Worm (Caenorhabditis elegans) whole organism, L1 larva: ENCODE results near the gene sip-1.

Source experiments
- C34B4.2 ChIP-seq: sonication (generic microtip); optimal IDR thresholded peaks from 2 replicates; lab custom pipeline; 2017; ENCODE audit warnings: mild to moderate bottlenecking, missing genetic modification characterization, missing compliant biosample characterization
- aly-2 ChIP-seq: fragments of 150-350 bp; optimal IDR thresholded peaks from 2 replicates; lab custom pipeline; 2014; ENCODE audit warnings: missing biosample characterization, missing genetic modification characterization
- ama-1 ChIP-seq: fragments of 150-350 bp; optimal IDR thresholded peaks from 2 replicates; lab custom pipeline; 2014
- blmp-1 ChIP-seq: fragments of 150-350 bp; optimal IDR thresholded peaks from 2 replicates; lab custom pipeline; 2014; ENCODE audit warnings: missing biosample characterization, missing genetic modification characterization
- ceh-63 ChIP-seq: fragments of 200-800 bp; sonication (Bioruptor generic); optimal IDR thresholded peaks from 2 replicates; lab custom pipeline; 2018; ENCODE audit warnings: mild to moderate bottlenecking, missing genetic modification characterization, missing compliant biosample characterization
- ceh-88 ChIP-seq: fragments of 200-800 bp; sonication (Bioruptor generic); IDR thresholded peaks from 2 replicates; pipeline ENCODE4 v1.3.6; 2022; ENCODE audit warnings: missing genetic modification characterization, missing compliant biosample characterization
- ceh-90 ChIP-seq: sonication (generic microtip); optimal IDR thresholded peaks from 2 replicates; lab custom pipeline; 2016; ENCODE audit warnings: missing genetic modification characterization, missing compliant biosample characterization
- dpl-1 ChIP-seq, 3 experiments: fragments of 150-350 bp in 2 of 3; sonication (generic microtip) in 1 of 3; optimal IDR thresholded peaks; 2 replicates each; lab custom pipeline; 2014 to 2017; ENCODE audit warnings: missing biosample characterization in 3 of 3, missing genetic modification characterization in 3 of 3, missing genetic modification reagents in 3 of 3
- dsc-1 ChIP-seq: sonication (generic microtip); optimal IDR thresholded peaks from 2 replicates; lab custom pipeline; 2016; ENCODE audit warnings: mild to moderate bottlenecking, missing genetic modification characterization, missing compliant biosample characterization
- efl-1 ChIP-seq, 4 experiments: fragments of 150-350 bp; optimal IDR thresholded peaks in 3 of 4; peaks in 1 of 4; 1 replicate in 1 of 4; 2 replicates in 3 of 4; lab custom pipeline; 2014; ENCODE audit warnings: missing biosample characterization in 2 of 4, missing genetic modification characterization in 2 of 4, missing genetic modification reagents in 2 of 4
- efl-3 ChIP-seq: fragments of 200-800 bp; sonication (Bioruptor generic); optimal IDR thresholded peaks from 2 replicates; lab custom pipeline; 2018; ENCODE audit warnings: mild to moderate bottlenecking, missing genetic modification characterization, missing compliant biosample characterization
- elt-2 ChIP-seq: sonication (generic microtip); optimal IDR thresholded peaks from 2 replicates; lab custom pipeline; 2016; ENCODE audit warnings: missing genetic modification characterization, mild to moderate bottlenecking, inconsistent platforms, missing compliant biosample characterization, missing genetic modification reagents
- elt-3 ChIP-seq, 6 experiments: fragments of 150-350 bp in 1 of 6; sonication (generic microtip); optimal IDR thresholded peaks; 2 replicates each; lab custom pipeline; 2017 to 2018; ENCODE audit warnings: missing biosample characterization in 6 of 6, missing genetic modification characterization in 6 of 6, inconsistent platforms in 1 of 6
- fkh-10 ChIP-seq: sonication (generic microtip); optimal IDR thresholded peaks from 2 replicates; lab custom pipeline; 2017; ENCODE audit warnings: missing biosample characterization, missing genetic modification reagents, missing genetic modification characterization
- fos-1 ChIP-seq: fragments of 150-350 bp; optimal IDR thresholded peaks from 2 replicates; lab custom pipeline; 2014; ENCODE audit warnings: missing biosample characterization, missing genetic modification characterization
- hpl-2 ChIP-seq: fragments of 150-350 bp; optimal IDR thresholded peaks from 2 replicates; lab custom pipeline; 2014; ENCODE audit warnings: missing biosample characterization, missing genetic modification reagents, missing genetic modification characterization
- isw-1 ChIP-seq: fragments of 200-800 bp; sonication (Bioruptor generic); IDR thresholded peaks from 2 replicates; pipeline ENCODE4 v1.3.6; 2022; ENCODE audit warnings: missing genetic modification characterization, missing compliant biosample characterization
- lin-14 ChIP-seq: fragments of 200-800 bp; sonication (Bioruptor generic); optimal IDR thresholded peaks from 2 replicates; lab custom pipeline; 2018; ENCODE audit warnings: mild to moderate bottlenecking, missing genetic modification characterization, moderate library complexity, missing compliant biosample characterization
- lin-35 ChIP-seq, 2 experiments: fragments of 150-350 bp; optimal IDR thresholded peaks; 2 replicates each; lab custom pipeline; 2014; ENCODE audit warnings: missing biosample characterization in 2 of 2, missing genetic modification characterization in 2 of 2, missing genetic modification reagents in 2 of 2
- lir-3 ChIP-seq: sonication (generic microtip); optimal IDR thresholded peaks from 2 replicates; lab custom pipeline; 2016; ENCODE audit warnings: mild to moderate bottlenecking, missing genetic modification characterization, moderate library complexity, missing compliant biosample characterization; ENCODE audit not compliant: poor library complexity
- mdl-1 ChIP-seq, 2 experiments: fragments of 150-350 bp; optimal IDR thresholded peaks; 2 replicates each; lab custom pipeline; 2014 to 2017; ENCODE audit warnings: missing biosample characterization in 2 of 2, missing genetic modification characterization in 2 of 2, inconsistent platforms in 1 of 2
- mef-2 ChIP-seq: fragments of 150-350 bp; optimal IDR thresholded peaks from 2 replicates; lab custom pipeline; 2014; ENCODE audit warnings: missing biosample characterization, missing genetic modification characterization
- nhr-11 ChIP-seq: fragments of 150-350 bp; optimal IDR thresholded peaks from 2 replicates; lab custom pipeline; 2014; ENCODE audit warnings: missing biosample characterization, missing genetic modification characterization
- nhr-19 ChIP-seq: fragments of 200-800 bp; sonication (Bioruptor generic); conservative IDR thresholded peaks from 2 replicates; pipeline ENCODE4 v1.3.6; 2022; ENCODE audit warnings: missing genetic modification characterization, missing compliant biosample characterization
- nhr-20 ChIP-seq: sonication (generic microtip); optimal IDR thresholded peaks from 2 replicates; lab custom pipeline; 2016; ENCODE audit warnings: mild to moderate bottlenecking, missing genetic modification characterization, missing compliant biosample characterization
- nhr-237 ChIP-seq: fragments of 150-350 bp; optimal IDR thresholded peaks from 2 replicates; lab custom pipeline; 2014; ENCODE audit warnings: missing biosample characterization, missing genetic modification characterization
- nhr-71 ChIP-seq: sonication (generic microtip); optimal IDR thresholded peaks from 2 replicates; lab custom pipeline; 2016; ENCODE audit warnings: mild to moderate bottlenecking, missing genetic modification characterization, moderate library complexity, missing compliant biosample characterization
- nhr-76 ChIP-seq: sonication (generic microtip); optimal IDR thresholded peaks from 2 replicates; lab custom pipeline; 2017; ENCODE audit warnings: missing biosample characterization, missing genetic modification characterization
- nhr-77 ChIP-seq: fragments of 150-350 bp; optimal IDR thresholded peaks from 2 replicates; lab custom pipeline; 2014; ENCODE audit warnings: missing biosample characterization, missing genetic modification characterization
- nhr-84 ChIP-seq: sonication (generic microtip); optimal IDR thresholded peaks from 2 replicates; lab custom pipeline; 2017; ENCODE audit warnings: missing biosample characterization, missing genetic modification characterization
- nhr-85 ChIP-seq: sonication (generic microtip); peaks from one replicate; lab custom pipeline; 2016; ENCODE audit warnings: missing genetic modification characterization, inconsistent platforms, missing compliant biosample characterization
- nhr-90 ChIP-seq: sonication (generic microtip); optimal IDR thresholded peaks from 2 replicates; lab custom pipeline; 2016; ENCODE audit warnings: mild to moderate bottlenecking, missing genetic modification characterization, missing compliant biosample characterization; ENCODE audit not compliant: poor library complexity
- pax-3 ChIP-seq: fragments of 200-800 bp; sonication (Bioruptor generic); optimal IDR thresholded peaks from 2 replicates; lab custom pipeline; 2018; ENCODE audit warnings: mild to moderate bottlenecking, missing genetic modification characterization, moderate library complexity, missing compliant biosample characterization
- snu-23 ChIP-seq: sonication (generic microtip); optimal IDR thresholded peaks from 2 replicates; lab custom pipeline; 2016; ENCODE audit warnings: missing genetic modification characterization, missing compliant biosample characterization
- sox-4 ChIP-seq: sonication (generic microtip); optimal IDR thresholded peaks from 2 replicates; lab custom pipeline; 2016; ENCODE audit warnings: missing genetic modification characterization, missing compliant biosample characterization
- sptf-1 ChIP-seq: fragments of 150-350 bp; optimal IDR thresholded peaks from 2 replicates; lab custom pipeline; 2014; ENCODE audit warnings: missing biosample characterization, missing genetic modification characterization
- swsn-7 ChIP-seq: sonication (generic microtip); optimal IDR thresholded peaks from 2 replicates; lab custom pipeline; 2016; ENCODE audit warnings: missing genetic modification characterization, missing compliant biosample characterization
- tbx-2 ChIP-seq: sonication (generic microtip); optimal IDR thresholded peaks from 2 replicates; lab custom pipeline; 2016; ENCODE audit warnings: missing genetic modification characterization, missing compliant biosample characterization
- unc-130 ChIP-seq: fragments of 150-350 bp; optimal IDR thresholded peaks from 2 replicates; lab custom pipeline; 2017; ENCODE audit warnings: missing biosample characterization, missing genetic modification characterization, inconsistent platforms
- vab-15 ChIP-seq: sonication (generic microtip); optimal IDR thresholded peaks from 2 replicates; lab custom pipeline; 2017; ENCODE audit warnings: missing genotype, mild to moderate bottlenecking, missing genetic modification characterization, missing compliant biosample characterization
- zag-1 ChIP-seq: fragments of 150-350 bp; optimal IDR thresholded peaks from 2 replicates; lab custom pipeline; 2014; ENCODE audit warnings: missing biosample characterization, missing genetic modification characterization
- ztf-11 ChIP-seq, 2 experiments: sonication (generic microtip); optimal IDR thresholded peaks; 2 replicates each; lab custom pipeline; 2016 to 2017; ENCODE audit warnings: missing genetic modification characterization in 2 of 2, missing biosample characterization in 1 of 2, missing compliant biosample characterization in 1 of 2
- ztf-4 ChIP-seq: fragments of 150-350 bp; optimal IDR thresholded peaks from 2 replicates; lab custom pipeline; 2014; ENCODE audit warnings: missing biosample characterization, missing genetic modification characterization

Gene sip-1

ce11 chrIII:10537558-10537957 lies 31.0 kb upstream of the sip-1 start:
- TF ChIP-seq sptf-1 (no peak), tbx-2 (no peak), nhr-71 (tag; lab: Kevin White, UChicago) (peak; percentile 34), nhr-85 (peak; percentile 36), dsc-1 (tag; lab: Kevin White, UChicago) (no peak), ama-1 (lab: Kevin White, UChicago) (no peak), elt-3 (tag; optimal IDR thresholded peaks at IDR 0.05; lab: Kevin White, UChicago) (no peak), ceh-63 (GFP tag; lab: Kevin White, UChicago) (no peak), blmp-1 (tag; lab: Kevin White, UChicago) (no peak), nhr-90 (tag; lab: Kevin White, UChicago) (no peak), sox-4 (no peak), elt-2 (tag; lab: Kevin White, UChicago) (peak; percentile 11), snu-23 (peak; percentile 0), fkh-10 (no peak)

DNA sequence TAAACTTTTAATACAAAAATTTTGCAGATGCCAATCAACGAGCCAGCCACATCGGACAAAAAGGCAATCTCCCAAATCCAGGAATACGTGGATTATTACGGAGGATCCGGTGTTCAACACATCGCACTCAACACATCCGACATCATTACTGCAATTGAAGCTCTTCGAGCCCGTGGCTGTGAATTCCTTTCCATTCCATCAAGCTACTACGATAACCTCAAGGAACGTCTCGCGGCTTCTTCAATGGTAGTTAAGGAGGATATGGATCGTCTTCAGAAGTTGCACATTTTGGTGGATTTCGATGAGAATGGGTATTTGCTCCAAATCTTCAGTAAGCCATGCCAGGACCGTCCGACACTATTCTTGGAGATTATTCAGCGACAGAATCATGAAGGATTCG lies 30.4 kb upstream of the sip-1 start:
- TF ChIP-seq nhr-237 (tag; lab: Kevin White, UChicago): no peak
- TF ChIP-seq nhr-77: no peak
- TF ChIP-seq ceh-88: no peak
- no peak for TF ChIP-seq nhr-11 (tag; lab: Kevin White, UChicago)
- no peak for TF ChIP-seq hpl-2 (GFP tag; lab: Kevin White, UChicago)

ce11 chrIII:10536087-10536723 lies 29.6 kb upstream of the sip-1 start:
- no peak for TF ChIP-seq vab-15
- TF ChIP-seq zag-1 (tag; lab: Kevin White, UChicago): no peak
- TF ChIP-seq nhr-85: peak; percentile 15
- peak; percentile 16 for TF ChIP-seq nhr-90 (tag; lab: Kevin White, UChicago)
- no peak for TF ChIP-seq mef-2 (tag; lab: Kevin White, UChicago)

- no peak for TF ChIP-seq nhr-11 (tag; lab: Kevin White, UChicago)
- no peak for TF ChIP-seq ztf-11 (tag; optimal IDR thresholded peaks at IDR 0.05; lab: Kevin White, UChicago)
- no peak for TF ChIP-seq blmp-1 (tag; lab: Kevin White, UChicago)
- TF ChIP-seq fos-1 (tag; lab: Kevin White, UChicago): no peak
- no peak for TF ChIP-seq C34B4.2 (tag; lab: Kevin White, UChicago)
Measured at ce11 chrIII:10535226-10535625, 28.6 kb upstream of the sip-1 start, which contains the start of gene hpd-1. Gene hpd-1, plus strand, starts transcription at chrIII:10535526.

DNA sequence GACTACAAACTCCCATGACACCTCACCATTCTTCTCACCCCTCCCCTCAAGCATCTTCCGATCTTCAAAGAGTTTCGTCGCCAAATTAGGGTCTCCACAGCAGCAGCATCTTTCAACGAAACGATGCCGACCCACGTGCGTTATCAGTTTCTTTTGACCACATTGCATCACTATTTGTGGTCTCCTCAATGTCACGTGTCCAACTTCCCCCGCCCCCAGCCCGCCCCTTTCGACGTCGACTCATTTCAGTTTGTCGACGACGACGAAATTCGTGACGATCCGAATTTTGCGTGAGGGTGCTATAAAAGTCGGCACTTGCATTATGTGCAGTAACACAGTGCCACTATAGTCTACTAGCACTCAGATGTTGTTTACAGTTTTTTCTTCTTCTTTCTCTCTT lies 27.6 kb upstream of the sip-1 start:
- TF ChIP-seq elt-3 (tag; optimal IDR thresholded peaks at IDR 0.05; lab: Kevin White, UChicago) (peak in 5 of 6 experiments; percentile 14 to 69 (median 63)), ceh-90 (tag; lab: Kevin White, UChicago) (no peak), tbx-2 (no peak), nhr-20 (tag; lab: Kevin White, UChicago) (peak; percentile 55), snu-23 (peak; percentile 29), efl-1 (optimal IDR thresholded peaks at IDR 0.05; lab: Kevin White, UChicago) (no peak), efl-1 (GFP tag; optimal IDR thresholded peaks at IDR 0.05 in 1 of 2; lab: Kevin White, UChicago) (peak in 1 of 2 experiments; percentile 64), nhr-76 (tag; lab: Kevin White, UChicago) (no peak), nhr-71 (tag; lab: Kevin White, UChicago) (peak; percentile 58), efl-3 (GFP tag; lab: Kevin White, UChicago) (no peak), mdl-1 (tag; optimal IDR thresholded peaks at IDR 0.05; lab: Kevin White, UChicago) (peak; percentile 29 to 90), lin-14 (peak; percentile 70), nhr-85 (peak; percentile 88), ceh-63 (GFP tag; lab: Kevin White, UChicago) (no peak), swsn-7 (tag; lab: Kevin White, UChicago) (no peak), lir-3 (tag; lab: Kevin White, UChicago) (no peak), nhr-19 (GFP tag; lab: Robert Waterston, UW) (peak; percentile 62), nhr-90 (tag; lab: Kevin White, UChicago) (peak; percentile 23), lin-35 (GFP tag; optimal IDR thresholded peaks at IDR 0.05; lab: Kevin White, UChicago) (peak in 1 of 2 experiments; percentile 59), ztf-4 (tag; lab: Kevin White, UChicago) (peak; percentile 14), pax-3 (tag; lab: Kevin White, UChicago) (no peak), blmp-1 (tag; lab: Kevin White, UChicago) (peak; percentile 33), aly-2 (tag; lab: Kevin White, UChicago) (no peak), nhr-84 (no peak), elt-2 (tag; lab: Kevin White, UChicago) (peak; percentile 80), isw-1 (no peak), unc-130 (tag; lab: Kevin White, UChicago) (no peak), ztf-11 (tag; optimal IDR thresholded peaks at IDR 0.05; lab: Kevin White, UChicago) (no peak), dpl-1 (GFP tag; optimal IDR thresholded peaks at IDR 0.05; lab: Kevin White, UChicago) (no peak)
